Worm (Caenorhabditis elegans) whole organism, young adult: ENCODE measurements around the gene C45G9.9.

Experiments
- F10E7.11 ChIP-seq: sonication (generic microtip); optimal IDR thresholded peaks from 2 replicates; lab custom pipeline; 2017; ENCODE audit warnings: mild to moderate bottlenecking, missing genetic modification characterization, moderate library complexity, missing compliant biosample characterization
- F23B12.7 ChIP-seq: sonication (generic microtip); optimal IDR thresholded peaks from 2 replicates; lab custom pipeline; 2017; ENCODE audit warnings: missing genetic modification characterization, mild to moderate bottlenecking, missing compliant biosample characterization, antibody characterized with exemption, moderate library complexity; ENCODE audit not compliant: insufficient read depth
- F55B11.4 ChIP-seq: sonication (generic microtip); optimal IDR thresholded peaks from 2 replicates; lab custom pipeline; 2016; ENCODE audit warnings: missing compliant biosample characterization, missing genetic modification characterization, borderline replicate concordance; ENCODE audit not compliant: insufficient read depth
- K11D2.4 ChIP-seq: fragments of 200-800 bp; sonication (Bioruptor generic); IDR thresholded peaks from 2 replicates; pipeline ENCODE4 v1.3.6; 2022; ENCODE audit warnings: missing genetic modification reagents, missing genetic modification characterization, missing compliant biosample characterization
- Y67H2A.10 ChIP-seq: fragments of 200-800 bp; sonication (Bioruptor generic); conservative IDR thresholded peaks from 2 replicates; pipeline ENCODE4 v1.3.6; 2022; ENCODE audit warnings: missing genetic modification reagents, missing genetic modification characterization, missing compliant biosample characterization
- ZK185.1 ChIP-seq: sonication (generic microtip); optimal IDR thresholded peaks from 2 replicates; lab custom pipeline; 2016; ENCODE audit warnings: mild to moderate bottlenecking, missing genetic modification characterization, missing compliant biosample characterization; ENCODE audit not compliant: poor library complexity, severe bottlenecking
- ama-1 ChIP-seq, 3 experiments: fragments of 150-350 bp in 1 of 3; sonication (generic microtip) in 2 of 3; optimal IDR thresholded peaks; 2 replicates each; lab custom pipeline; 2014 to 2018; ENCODE audit warnings: missing biosample characterization in 2 of 3, missing genetic modification characterization in 2 of 3, missing genetic modification reagents in 2 of 3
- attf-5 ChIP-seq: fragments of 200-800 bp; sonication (Bioruptor generic); optimal IDR thresholded peaks from 2 replicates; lab custom pipeline; 2018; ENCODE audit warnings: mild to moderate bottlenecking, missing genetic modification characterization, missing compliant biosample characterization
- ccch-3 ChIP-seq: fragments of 200-800 bp; sonication (Bioruptor generic); optimal IDR thresholded peaks from 2 replicates; lab custom pipeline; 2018; ENCODE audit warnings: mild to moderate bottlenecking, missing genetic modification characterization, missing compliant biosample characterization
- cebp-1 ChIP-seq, 2 experiments: fragments of 200-800 bp in 1 of 2; sonication (Bioruptor generic) in 1 of 2; sonication (generic microtip) in 1 of 2; IDR thresholded peaks in 1 of 2; optimal IDR thresholded peaks in 1 of 2; 2 replicates each; pipeline versions ENCODE4 v1.3.6 to Lab custom; 2017 to 2022; ENCODE audit warnings: missing compliant biosample characterization in 2 of 2, missing genetic modification characterization in 2 of 2, mild to moderate bottlenecking in 1 of 2, missing genetic modification reagents in 1 of 2, moderate library complexity in 1 of 2
- cebp-2 ChIP-seq: fragments of 200-800 bp; sonication (Bioruptor generic); IDR thresholded peaks from 2 replicates; pipeline ENCODE4 v1.3.6; 2022; ENCODE audit warnings: missing genetic modification characterization, missing compliant biosample characterization
- ceh-27 ChIP-seq: fragments of 200-800 bp; sonication (Bioruptor generic); optimal IDR thresholded peaks from 2 replicates; lab custom pipeline; 2018; ENCODE audit warnings: mild to moderate bottlenecking, missing genetic modification characterization, moderate library complexity, missing compliant biosample characterization
- dox-1 ChIP-seq: fragments of 200-800 bp; sonication (Bioruptor generic); IDR thresholded peaks from 2 replicates; pipeline ENCODE4 v1.3.6; 2022; ENCODE audit warnings: missing genetic modification reagents, missing genetic modification characterization, missing compliant biosample characterization
- egrh-3 ChIP-seq: fragments of 200-800 bp; sonication (Bioruptor generic); IDR thresholded peaks from 2 replicates; pipeline ENCODE4 v1.3.6; 2022; ENCODE audit warnings: missing genetic modification reagents, missing genetic modification characterization, missing compliant biosample characterization
- ekl-4 ChIP-seq: fragments of 200-800 bp; sonication (Bioruptor generic); IDR thresholded peaks from 2 replicates; pipeline ENCODE4 v1.3.6; 2022; ENCODE audit warnings: missing genetic modification reagents, missing genetic modification characterization, missing compliant biosample characterization
- hmg-20 ChIP-seq: fragments of 200-800 bp; sonication (Bioruptor generic); IDR thresholded peaks from 2 replicates; pipeline ENCODE4 v1.3.6; 2022; ENCODE audit warnings: missing genetic modification reagents, missing genetic modification characterization, missing compliant biosample characterization
- lag-1 ChIP-seq: fragments of 200-800 bp; sonication (Bioruptor generic); IDR thresholded peaks from 2 replicates; pipeline ENCODE4 v1.3.6; 2022; ENCODE audit warnings: missing genetic modification reagents, missing genetic modification characterization, missing compliant biosample characterization
- let-526 ChIP-seq: fragments of 200-800 bp; sonication (Bioruptor generic); IDR thresholded peaks from 2 replicates; pipeline ENCODE4 v1.3.6; 2022; ENCODE audit warnings: missing genetic modification reagents, missing genetic modification characterization, missing compliant biosample characterization
- lin-26 ChIP-seq: fragments of 200-800 bp; sonication (Bioruptor generic); IDR thresholded peaks from 2 replicates; pipeline ENCODE4 v1.3.6; 2022; ENCODE audit warnings: missing genetic modification reagents, missing genetic modification characterization, missing compliant biosample characterization
- lin-54 ChIP-seq: fragments of 200-800 bp; sonication (Bioruptor generic); optimal IDR thresholded peaks from 2 replicates; lab custom pipeline; 2018; ENCODE audit warnings: mild to moderate bottlenecking, missing genetic modification characterization, missing compliant biosample characterization
- lir-1 ChIP-seq: fragments of 200-800 bp; sonication (Bioruptor generic); conservative IDR thresholded peaks from 2 replicates; pipeline ENCODE4 v1.3.6; 2022; ENCODE audit warnings: missing genetic modification reagents, missing genetic modification characterization, missing compliant biosample characterization
- nfya-1 ChIP-seq: sonication (generic microtip); optimal IDR thresholded peaks from 2 replicates; lab custom pipeline; 2017; ENCODE audit warnings: antibody characterized with exemption, missing compliant biosample characterization, missing genetic modification characterization, borderline replicate concordance; ENCODE audit not compliant: insufficient read depth
- nhr-179 ChIP-seq: sonication (generic microtip); optimal IDR thresholded peaks from 2 replicates; lab custom pipeline; 2016; ENCODE audit warnings: mild to moderate bottlenecking, missing genetic modification characterization, missing compliant biosample characterization
- nhr-90 ChIP-seq: sonication (generic microtip); optimal IDR thresholded peaks from 2 replicates; lab custom pipeline; 2016; ENCODE audit warnings: missing genotype, mild to moderate bottlenecking, missing genetic modification characterization, missing compliant biosample characterization
- rpc-1 ChIP-seq, 2 experiments: fragments of 150-350 bp in 1 of 2; sonication (generic microtip) in 1 of 2; optimal IDR thresholded peaks; 2 replicates each; lab custom pipeline; 2014 to 2018; ENCODE audit warnings: missing biosample characterization in 1 of 2, missing genetic modification characterization in 1 of 2, missing genetic modification reagents in 1 of 2, missing genotype in 1 of 2
- snpc-1.1 ChIP-seq: sonication (generic microtip); optimal IDR thresholded peaks from 2 replicates; lab custom pipeline; 2017; ENCODE audit warnings: missing genetic modification characterization, mild to moderate bottlenecking, missing compliant biosample characterization, antibody characterized with exemption, moderate library complexity, missing genotype, missing genetic modification reagents; ENCODE audit not compliant: insufficient read depth
- snpc-3.4 ChIP-seq: sonication (generic microtip); optimal IDR thresholded peaks from 2 replicates; lab custom pipeline; 2017; ENCODE audit warnings: missing genetic modification characterization, mild to moderate bottlenecking, missing compliant biosample characterization, antibody characterized with exemption, moderate library complexity, missing genotype, missing genetic modification reagents
- snpc-4 ChIP-seq, 5 experiments: fragments of 150-350 bp in 1 of 5; sonication (generic microtip) in 4 of 5; optimal IDR thresholded peaks; 2 replicates each; lab custom pipeline; 2014 to 2018; ENCODE audit warnings: missing genetic modification characterization in 5 of 5, missing biosample characterization in 3 of 5, antibody characterized with exemption in 2 of 5, mild to moderate bottlenecking in 2 of 5, missing compliant biosample characterization in 2 of 5, missing genotype in 2 of 5, moderate library complexity in 2 of 5, missing genetic modification reagents in 1 of 5
- somi-1 ChIP-seq: fragments of 200-800 bp; sonication (Bioruptor generic); optimal IDR thresholded peaks from 2 replicates; lab custom pipeline; 2018; ENCODE audit warnings: mild to moderate bottlenecking, missing genetic modification characterization, missing compliant biosample characterization
- sptf-2 ChIP-seq: fragments of 200-800 bp; sonication (Bioruptor generic); optimal IDR thresholded peaks from 2 replicates; lab custom pipeline; 2018; ENCODE audit warnings: mild to moderate bottlenecking, missing genetic modification characterization, missing compliant biosample characterization
- ztf-25 ChIP-seq: fragments of 200-800 bp; sonication (Bioruptor generic); IDR thresholded peaks from 2 replicates; pipeline ENCODE4 v1.3.6; 2022; ENCODE audit warnings: missing genetic modification reagents, missing genetic modification characterization, missing compliant biosample characterization

Gene C45G9.9

DNA sequence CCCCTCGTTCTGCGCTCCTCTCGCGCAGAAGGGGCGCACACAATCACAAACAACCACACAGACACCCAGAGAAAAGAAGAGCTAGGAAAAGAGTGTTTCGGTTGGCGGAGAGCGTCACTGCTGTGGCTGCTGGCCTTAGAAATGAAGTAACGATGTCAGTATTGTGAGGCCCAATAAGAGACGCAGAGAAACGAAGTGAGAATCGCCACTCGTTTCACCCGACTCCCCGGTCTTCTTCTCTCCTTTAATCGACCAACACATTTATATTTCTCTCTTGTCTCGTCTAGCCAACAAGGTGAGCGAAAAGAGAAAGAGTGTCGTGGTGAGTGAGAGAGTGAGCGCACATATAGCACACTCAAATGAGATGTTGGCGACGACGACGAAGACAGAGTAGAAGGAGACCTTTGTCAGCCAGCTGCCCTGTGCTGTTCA lies 41.7 kb downstream of the C45G9.9 start (continued):
- TF ChIP-seq F23B12.7 (tag; lab: Kevin White, UChicago) (peak; percentile 78), ama-1 (optimal IDR thresholded peaks at IDR 0.05; lab: Kevin White, UChicago) (no peak), ama-1 (GFP tag; optimal IDR thresholded peaks at IDR 0.05; lab: Kevin White, UChicago) (no peak), nhr-90 (peak; percentile 19), ztf-25 (GFP tag; lab: Robert Waterston, UW) (no peak), egrh-3 (GFP tag; lab: Robert Waterston, UW) (peak; percentile 48), somi-1 (peak; percentile 59), ceh-27 (GFP tag; lab: Kevin White, UChicago) (peak; percentile 78), hmg-20 (GFP tag; lab: Robert Waterston, UW) (no peak), cebp-2 (0 out of 2 replicates have a peak, but pooled peaks have one; percentile 13), dox-1 (GFP tag; lab: Robert Waterston, UW) (peak; percentile 84), nhr-179 (tag; lab: Kevin White, UChicago) (no peak), lin-54 (GFP tag; lab: Kevin White, UChicago) (peak; percentile 27), lin-26 (GFP tag; lab: Robert Waterston, UW) (no peak), attf-5 (GFP tag; lab: Kevin White, UChicago) (peak; percentile 86), snpc-4 (GFP tag; optimal IDR thresholded peaks at IDR 0.05; lab: Kevin White, UChicago) (no peak), snpc-4 (tag; optimal IDR thresholded peaks at IDR 0.05; lab: Kevin White, UChicago) (peak; percentile 14 to 63 (median 37)), snpc-1.1 (no peak), cebp-1 (GFP tag; IDR thresholded peaks at IDR 0.05; lab: Robert Waterston, UW) (peak; percentile 41; the same call in 1 of the 2 replicates), cebp-1 (tag; optimal IDR thresholded peaks at IDR 0.05; lab: Kevin White, UChicago) (peak; percentile 83), lir-1 (GFP tag; lab: Robert Waterston, UW) (peak; percentile 72)
- TF ChIP-seq, all 124 proteins: peak for 45

DNA sequence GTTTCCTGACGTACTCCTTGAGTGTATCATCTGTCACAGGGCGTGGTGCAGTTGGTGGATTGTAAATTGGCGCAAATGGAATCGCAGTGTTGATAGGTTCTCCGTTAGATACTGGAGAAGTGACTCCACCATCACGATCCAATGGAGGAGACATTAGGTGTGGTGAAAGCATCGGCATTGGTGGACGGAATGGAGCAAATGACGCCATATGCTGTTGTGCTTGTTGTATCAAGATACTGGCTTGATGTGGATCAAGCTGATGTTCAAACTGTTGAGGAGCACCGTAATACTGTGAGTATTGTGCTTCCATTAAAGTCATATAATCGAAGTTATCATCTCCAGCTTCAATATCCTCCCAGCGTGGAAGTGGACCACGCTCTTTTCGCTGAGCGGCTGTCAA lies 43.1 kb downstream of the C45G9.9 start:
- no peak for TF ChIP-seq Y67H2A.10 (GFP tag; lab: Robert Waterston, UW)
- no peak for TF ChIP-seq let-526 (GFP tag; lab: Robert Waterston, UW)
- TF ChIP-seq F10E7.11 (tag; lab: Kevin White, UChicago), result no peak
- no peak for TF ChIP-seq snpc-3.4
- TF ChIP-seq ekl-4 (GFP tag; lab: Robert Waterston, UW), result no peak
- no peak for TF ChIP-seq ama-1 (optimal IDR thresholded peaks at IDR 0.05; lab: Kevin White, UChicago)
- no peak for TF ChIP-seq ama-1 (GFP tag; optimal IDR thresholded peaks at IDR 0.05; lab: Kevin White, UChicago)
- TF ChIP-seq ZK185.1 (tag; lab: Kevin White, UChicago), result no peak
- TF ChIP-seq F23B12.7 (tag; lab: Kevin White, UChicago), result no peak
- no peak for TF ChIP-seq rpc-1 (optimal IDR thresholded peaks at IDR 0.05; lab: Kevin White, UChicago)
- no peak for TF ChIP-seq rpc-1 (tag; optimal IDR thresholded peaks at IDR 0.05; lab: Kevin White, UChicago)
- no peak for TF ChIP-seq lin-26 (GFP tag; lab: Robert Waterston, UW)
- TF ChIP-seq F55B11.4 (tag; lab: Kevin White, UChicago), result no peak
- no peak for TF ChIP-seq lag-1 (GFP tag; lab: Robert Waterston, UW)
- no peak for TF ChIP-seq nfya-1
- no peak for TF ChIP-seq K11D2.4 (GFP tag; lab: Robert Waterston, UW)

DNA sequence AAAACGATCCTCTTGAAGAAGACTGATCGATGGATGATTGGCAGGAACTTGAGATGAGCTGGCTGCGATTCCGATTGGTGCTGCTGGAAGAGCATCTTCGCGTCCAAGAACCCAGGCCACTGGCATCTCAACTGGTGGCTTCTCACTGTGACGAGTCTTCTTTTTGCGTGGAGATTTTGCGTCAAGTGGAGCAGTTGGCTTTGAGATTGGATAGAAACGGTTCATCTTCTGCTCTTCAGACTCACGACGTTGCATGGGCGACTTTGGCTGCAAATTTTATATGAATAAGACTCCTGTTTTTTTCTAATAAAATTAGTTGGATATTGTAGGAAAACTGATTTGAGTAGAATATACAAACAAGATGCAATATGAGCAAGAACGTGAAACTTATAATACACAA lies 44.9 kb downstream of the C45G9.9 start:
- no peak for TF ChIP-seq ccch-3 (GFP tag; lab: Kevin White, UChicago)
- TF ChIP-seq sptf-2 (GFP tag; lab: Kevin White, UChicago), result no peak
- TF ChIP-seq nhr-90, result no peak
